Fruit fly (Drosophila melanogaster) whole organism, adult: ENCODE results near the gene CG31174.

ENCODE experiments used
- CG11617 ChIP-seq: fragments of 200-800 bp; sonication (Bioruptor generic); optimal IDR thresholded peaks from 2 replicates; lab custom pipeline; 2017; ENCODE audit warnings: mild to moderate bottlenecking, missing biosample characterization, missing genetic modification reagents, missing genetic modification characterization
- CG12768 ChIP-seq: fragments of 200-800 bp; sonication (Bioruptor generic); optimal IDR thresholded peaks from 2 replicates; lab custom pipeline; 2017; ENCODE audit warnings: missing biosample characterization, missing genetic modification characterization, mild to moderate bottlenecking, moderate library complexity, missing genetic modification reagents
- CG14711 ChIP-seq: fragments of 200-800 bp; sonication (Bioruptor generic); optimal IDR thresholded peaks from 2 replicates; lab custom pipeline; 2018; ENCODE audit warnings: missing biosample characterization, mild to moderate bottlenecking, missing genetic modification characterization, moderate library complexity
- CG1620 ChIP-seq: fragments of 200-800 bp; sonication (Bioruptor generic); optimal IDR thresholded peaks from 2 replicates; lab custom pipeline; 2016; ENCODE audit warnings: missing biosample characterization, missing genetic modification characterization
- CG33017 ChIP-seq: fragments of 200-800 bp; sonication (Bioruptor generic); optimal IDR thresholded peaks from 2 replicates; lab custom pipeline; 2018; ENCODE audit warnings: missing biosample characterization, mild to moderate bottlenecking, missing genetic modification characterization, moderate library complexity
- CG5204 ChIP-seq: fragments of 200-800 bp; sonication (Bioruptor generic); optimal IDR thresholded peaks from 2 replicates; lab custom pipeline; 2016; ENCODE audit warnings: missing biosample characterization, missing genetic modification characterization
- CG7045 ChIP-seq: fragments of 200-800 bp; sonication (Bioruptor generic); optimal IDR thresholded peaks from 2 replicates; lab custom pipeline; 2017; ENCODE audit warnings: missing biosample characterization, mild to moderate bottlenecking, missing genetic modification characterization
- CG7101 ChIP-seq: fragments of 200-800 bp; sonication (Bioruptor generic); optimal IDR thresholded peaks from 2 replicates; lab custom pipeline; 2018; ENCODE audit warnings: missing biosample characterization, mild to moderate bottlenecking, missing genetic modification characterization, moderate library complexity
- Clk ChIP-seq: fragments of 200-800 bp; sonication (Bioruptor generic); optimal IDR thresholded peaks from 2 replicates; lab custom pipeline; 2017; ENCODE audit warnings: missing biosample characterization, missing genetic modification characterization
- Crg-1 ChIP-seq: fragments of 200-800 bp; sonication (Bioruptor generic); optimal IDR thresholded peaks from 2 replicates; lab custom pipeline; 2016; ENCODE audit warnings: missing biosample characterization, missing genetic modification characterization
- Hr96 ChIP-seq: fragments of 200-800 bp; sonication (Bioruptor generic); optimal IDR thresholded peaks from 2 replicates; lab custom pipeline; 2016; ENCODE audit warnings: missing biosample characterization, missing genetic modification characterization
- Mnt ChIP-seq: fragments of 200-800 bp; sonication (Bioruptor generic); optimal IDR thresholded peaks from 2 replicates; lab custom pipeline; 2016; ENCODE audit warnings: missing biosample characterization, mild to moderate bottlenecking, missing genetic modification characterization
- bab1 ChIP-seq: fragments of 200-800 bp; sonication (Bioruptor generic); optimal IDR thresholded peaks from 3 replicates; lab custom pipeline; 2019; ENCODE audit warnings: missing biosample characterization, mild to moderate bottlenecking, missing genetic modification characterization, moderate library complexity
- cic ChIP-seq: fragments of 200-800 bp; sonication (Bioruptor generic); optimal IDR thresholded peaks from 2 replicates; lab custom pipeline; 2017; ENCODE audit warnings: missing biosample characterization, mild to moderate bottlenecking, missing genetic modification characterization, moderate library complexity
- cnc ChIP-seq, 2 experiments: fragments of >200 bp; optimal IDR thresholded peaks; 2 replicates each; lab custom pipeline; 2017
- kay ChIP-seq: fragments of 200-800 bp; sonication (Bioruptor generic); peaks from one replicate; lab custom pipeline; 2016; ENCODE audit warnings: missing biosample characterization, missing genetic modification characterization, borderline replicate concordance
- ovo ChIP-seq: fragments of 200-800 bp; sonication (Bioruptor generic); optimal IDR thresholded peaks from 2 replicates; lab custom pipeline; 2016; ENCODE audit warnings: missing biosample characterization, missing genetic modification characterization
- pad ChIP-seq: fragments of 200-800 bp; sonication (Bioruptor generic); optimal IDR thresholded peaks from 3 replicates; lab custom pipeline; 2017; ENCODE audit warnings: missing biosample characterization, missing genetic modification characterization, mild to moderate bottlenecking, moderate library complexity, missing genetic modification reagents
- tj ChIP-seq: fragments of 200-800 bp; sonication (Bioruptor generic); optimal IDR thresholded peaks from 3 replicates; lab custom pipeline; 2017; ENCODE audit warnings: missing biosample characterization, mild to moderate bottlenecking, missing genetic modification characterization, moderate library complexity
- toe ChIP-seq: fragments of 200-800 bp; sonication (Bioruptor generic); optimal IDR thresholded peaks from 2 replicates; lab custom pipeline; 2016; ENCODE audit warnings: missing biosample characterization, missing genetic modification characterization

CG31174 gene

dm6 chr3R:21852579-21853233 is 16.6 kb downstream of the CG31174 start:
- TF ChIP-seq CG11617 (GFP tag; lab: Kevin White, UChicago) (no peak), ovo (GFP tag; lab: Kevin White, UChicago) (peak; percentile 88), CG14711 (tag; lab: Kevin White, UChicago) (peak; percentile 41), CG7101 (tag; lab: Kevin White, UChicago) (peak; percentile 13), CG12768 (GFP tag; lab: Kevin White, UChicago) (no peak), cnc (optimal IDR thresholded peaks at IDR 0.05; lab: Kevin White, UChicago) (no peak), toe (GFP tag; lab: Kevin White, UChicago) (no peak), pad (GFP tag; lab: Kevin White, UChicago) (peak; percentile 71), bab1 (peak; percentile 41), kay (GFP tag; lab: Kevin White, UChicago) (no peak)

- TF ChIP-seq ovo (GFP tag; lab: Kevin White, UChicago) (no peak), CG33017 (tag; lab: Kevin White, UChicago) (peak; percentile 32), cic (GFP tag; lab: Kevin White, UChicago) (peak; percentile 69), CG11617 (GFP tag; lab: Kevin White, UChicago) (no peak), CG7045 (no peak), pad (GFP tag; lab: Kevin White, UChicago) (no peak), Hr96 (peak; percentile 6), CG12768 (GFP tag; lab: Kevin White, UChicago) (peak; percentile 28), tj (peak; percentile 69), Crg-1 (no peak), CG5204 (GFP tag; lab: Kevin White, UChicago) (peak; percentile 32), kay (GFP tag; lab: Kevin White, UChicago) (peak; percentile 86), Clk (no peak), toe (GFP tag; lab: Kevin White, UChicago) (peak; percentile 7), CG14711 (tag; lab: Kevin White, UChicago) (no peak), Mnt (peak; percentile 3), CG1620 (GFP tag; lab: Kevin White, UChicago) (no peak), cnc (optimal IDR thresholded peaks at IDR 0.05; lab: Kevin White, UChicago) (no peak), CG7101 (tag; lab: Kevin White, UChicago) (no peak), bab1 (peak; percentile 27)
Observed at dm6 chr3R:21851592-21852578, 17.4 kb downstream of the CG31174 start.

- peak; percentile 60 for TF ChIP-seq cic (GFP tag; lab: Kevin White, UChicago)
- TF ChIP-seq Mnt = no peak
- TF ChIP-seq cnc (optimal IDR thresholded peaks at IDR 0.05; lab: Kevin White, UChicago) = peak; percentile 44 to 49
- TF ChIP-seq Clk = no peak
- TF ChIP-seq CG14711 (tag; lab: Kevin White, UChicago) = no peak
- no peak for TF ChIP-seq bab1
- TF ChIP-seq ovo (GFP tag; lab: Kevin White, UChicago) = no peak
- peak; percentile 61 for TF ChIP-seq CG5204 (GFP tag; lab: Kevin White, UChicago)
- TF ChIP-seq tj = peak; percentile 32
- peak; percentile 16 for TF ChIP-seq pad (GFP tag; lab: Kevin White, UChicago)
- peak; percentile 38 for TF ChIP-seq Hr96
- TF ChIP-seq kay (GFP tag; lab: Kevin White, UChicago) = no peak
- no peak for TF ChIP-seq CG12768 (GFP tag; lab: Kevin White, UChicago)
- TF ChIP-seq Crg-1 = no peak
- TF ChIP-seq CG1620 (GFP tag; lab: Kevin White, UChicago) = no peak
- TF ChIP-seq CG7101 (tag; lab: Kevin White, UChicago) = peak; percentile 23
- no peak for TF ChIP-seq toe (GFP tag; lab: Kevin White, UChicago)
- peak; percentile 23 for TF ChIP-seq CG7045
- peak; percentile 54 for TF ChIP-seq CG11617 (GFP tag; lab: Kevin White, UChicago)
- no peak for TF ChIP-seq CG33017 (tag; lab: Kevin White, UChicago)
Observed at dm6 chr3R:21849988-21850460, 19.3 kb downstream of the CG31174 start.

DNA sequence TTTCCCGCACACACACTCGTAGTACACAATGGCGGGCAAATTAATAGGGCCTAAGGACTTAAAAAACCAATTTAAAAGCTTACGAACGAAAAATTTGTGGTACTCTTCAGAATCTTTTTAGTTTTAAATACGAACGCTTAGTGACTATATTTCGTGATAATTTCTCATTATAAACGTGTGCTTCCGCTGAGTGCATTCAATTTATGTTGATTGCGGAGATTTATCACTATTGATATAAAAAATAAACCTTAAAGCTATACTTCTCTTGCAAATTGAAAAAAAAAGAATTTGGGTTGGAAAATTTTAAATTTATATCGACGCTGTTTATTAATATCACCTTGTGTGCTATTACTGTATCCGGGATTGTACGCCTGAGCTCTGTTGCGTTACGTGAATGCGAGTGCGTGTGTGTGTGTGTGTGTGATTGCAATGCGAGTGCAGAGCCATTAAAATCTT is 20.3 kb downstream of the CG31174 start:
- TF ChIP-seq Mnt = peak; percentile 58
- TF ChIP-seq CG7045 = peak; percentile 95
- TF ChIP-seq kay (GFP tag; lab: Kevin White, UChicago) = peak; percentile 91
- TF ChIP-seq CG7101 (tag; lab: Kevin White, UChicago) = peak; percentile 84
- TF ChIP-seq pad (GFP tag; lab: Kevin White, UChicago) = peak; percentile 86
- TF ChIP-seq CG5204 (GFP tag; lab: Kevin White, UChicago) = peak; percentile 91
- peak; percentile 89 for TF ChIP-seq CG12768 (GFP tag; lab: Kevin White, UChicago)
- peak; percentile 82 for TF ChIP-seq Clk
- TF ChIP-seq Hr96 = peak; percentile 92
- peak; percentile 72 for TF ChIP-seq CG14711 (tag; lab: Kevin White, UChicago)
- TF ChIP-seq CG11617 (GFP tag; lab: Kevin White, UChicago) = peak; percentile 95
- no peak for TF ChIP-seq cnc (optimal IDR thresholded peaks at IDR 0.05; lab: Kevin White, UChicago)
- TF ChIP-seq cic (GFP tag; lab: Kevin White, UChicago) = peak; percentile 45
- peak; percentile 95 for TF ChIP-seq toe (GFP tag; lab: Kevin White, UChicago)
- TF ChIP-seq ovo (GFP tag; lab: Kevin White, UChicago) = peak; percentile 21
- TF ChIP-seq Crg-1 = peak; percentile 77
- peak; percentile 96 for TF ChIP-seq bab1
- TF ChIP-seq tj = peak; percentile 76
- TF ChIP-seq CG33017 (tag; lab: Kevin White, UChicago) = peak; percentile 91
- TF ChIP-seq CG1620 (GFP tag; lab: Kevin White, UChicago) = peak; percentile 77
